Worm (Caenorhabditis elegans) whole organism, L4/young adult: Measurements from ENCODE around the gene drd-1.

Experiments
- dao-5 ChIP-seq: sonication (generic microtip); optimal IDR thresholded peaks from 2 replicates; lab custom pipeline; 2016; ENCODE audit warnings: missing genotype, missing genetic modification characterization, moderate library complexity, missing compliant biosample characterization
- him-1 ChIP-seq: sonication (generic microtip); optimal IDR thresholded peaks from 2 replicates; lab custom pipeline; 2016; ENCODE audit warnings: missing genotype, missing genetic modification reagents, missing genetic modification characterization, missing compliant biosample characterization

ce11 chrII:8339108-8339507, 48.7 kb upstream of the drd-1 start:
- no peak for TF ChIP-seq dao-5 (tag; lab: Kevin White, UChicago)
- no peak for TF ChIP-seq him-1
